Worm (Caenorhabditis elegans): ENCODE measurements around the gene srd-28.
"Not testable (repeated sequence)": the region's sequence is repeated elsewhere in the genome, so short reads cannot be mapped to it uniquely, and the experiment has no call there.

DNA sequence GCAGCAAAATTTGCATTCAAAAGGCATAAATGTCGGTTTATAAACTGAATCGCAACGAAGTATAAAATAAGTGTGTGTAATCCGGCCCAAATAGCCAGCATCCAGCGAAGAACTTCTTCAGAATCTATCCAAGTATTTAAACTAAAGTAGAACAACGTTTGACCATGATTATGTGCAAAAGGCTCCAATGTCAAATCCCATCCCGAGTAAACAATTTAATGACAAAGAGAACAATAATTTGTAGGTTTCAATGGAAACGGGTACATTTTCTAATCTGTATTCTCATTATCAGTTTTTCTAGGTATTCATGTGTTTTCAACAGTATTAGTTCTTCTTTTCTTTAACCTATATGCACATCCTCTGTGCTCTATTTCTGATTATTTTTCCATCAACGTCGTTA lies 42.7 kb upstream of the srd-28 start, which contains the start of gene C41G6.12:
- not testable (repeated sequence) for TF ChIP-seq mdl-1 (tag; optimal IDR thresholded peaks at IDR 0.05); T20F7.1 (GFP tag; optimal IDR thresholded peaks at IDR 0.05); snpc-4 (tag; optimal IDR thresholded peaks at IDR 0.05); spr-1 (tag; optimal IDR thresholded peaks at IDR 0.05); unc-39 (tag; optimal IDR thresholded peaks at IDR 0.05); unc-62 (GFP tag; optimal IDR thresholded peaks at IDR 0.05 in 1 of 2); unc-62 (tag; optimal IDR thresholded peaks at IDR 0.05); ama-1 (optimal IDR thresholded peaks at IDR 0.05); aly-2 (tag; optimal IDR thresholded peaks at IDR 0.05); gei-8 (GFP tag; optimal IDR thresholded peaks at IDR 0.05); nhr-237 (tag; optimal IDR thresholded peaks at IDR 0.05); nhr-111 (GFP tag; optimal IDR thresholded peaks at IDR 0.05); lsy-2 (tag; optimal IDR thresholded peaks at IDR 0.05); Y5F2A.4 (GFP tag; optimal IDR thresholded peaks at IDR 0.05)
